Fruit fly (Drosophila melanogaster) whole organism, embryonic: ENCODE results near the gene CG15019.

Experiments
- Bgb ChIP-seq: fragments of 200-800 bp; sonication (Bioruptor generic); IDR thresholded peaks from 2 replicates; pipeline ENCODE4 v1.3.6; 2022; ENCODE audit warnings: missing biosample characterization, missing genetic modification characterization; ENCODE audit not compliant: partially characterized antibody
- CG10959 ChIP-seq: fragments of 200-800 bp; sonication (Bioruptor generic); IDR thresholded peaks from 2 replicates; pipeline ENCODE4 v1.3.6; 2022; ENCODE audit warnings: missing biosample characterization, missing genetic modification characterization
- CG11504 ChIP-seq: fragments of 200-800 bp; sonication (Bioruptor generic); optimal IDR thresholded peaks from 3 replicates; lab custom pipeline; 2019; ENCODE audit warnings: missing biosample characterization, mild to moderate bottlenecking, missing genetic modification characterization, moderate library complexity
- CG11695 ChIP-seq: fragments of 200-800 bp; sonication (Bioruptor generic); IDR thresholded peaks from 3 replicates; pipeline ENCODE4 v1.3.6; 2022; ENCODE audit warnings: missing biosample characterization, missing genetic modification characterization
- CG11696 ChIP-seq: fragments of 200-800 bp; sonication (Bioruptor generic); IDR thresholded peaks from 2 replicates; pipeline ENCODE4 v1.3.6; 2022; ENCODE audit warnings: missing biosample characterization, missing genetic modification characterization
- CG11723 ChIP-seq: fragments of 200-800 bp; sonication (Bioruptor generic); optimal IDR thresholded peaks from 2 replicates; lab custom pipeline; 2017; ENCODE audit warnings: missing biosample characterization, mild to moderate bottlenecking, missing genetic modification characterization
- CG14050 ChIP-seq: fragments of 200-800 bp; sonication (Bioruptor generic); IDR thresholded peaks from 3 replicates; pipeline ENCODE4 v1.3.6; 2022; ENCODE audit warnings: missing biosample characterization, missing genetic modification characterization
- CG14710 ChIP-seq: fragments of 200-800 bp; sonication (Bioruptor generic); optimal IDR thresholded peaks from 3 replicates; lab custom pipeline; 2019; ENCODE audit warnings: missing biosample characterization, mild to moderate bottlenecking, missing genetic modification characterization, moderate library complexity
- CG14965 ChIP-seq: fragments of 200-800 bp; sonication (Bioruptor generic); optimal IDR thresholded peaks from 2 replicates; lab custom pipeline; 2016; ENCODE audit warnings: missing biosample characterization, missing genetic modification characterization, borderline replicate concordance
- CG17359 ChIP-seq: fragments of 200-800 bp; sonication (Bioruptor generic); optimal IDR thresholded peaks from 3 replicates; lab custom pipeline; 2018; ENCODE audit warnings: missing biosample characterization, mild to moderate bottlenecking, missing genetic modification characterization, moderate library complexity
- CG17361 ChIP-seq: fragments of 200-800 bp; sonication (Bioruptor generic); IDR thresholded peaks from 3 replicates; pipeline ENCODE4 v1.3.6; 2022; ENCODE audit warnings: missing biosample characterization, missing genetic modification characterization
- CG18262 ChIP-seq: fragments of 200-800 bp; optimal IDR thresholded peaks from 3 replicates; lab custom pipeline; 2019; ENCODE audit warnings: missing biosample characterization, mild to moderate bottlenecking, missing genetic modification characterization, moderate library complexity
- CG2199 ChIP-seq: fragments of 200-800 bp; sonication (Bioruptor generic); IDR thresholded peaks from 3 replicates; pipeline ENCODE4 v1.3.6; 2022; ENCODE audit warnings: missing biosample characterization, missing genetic modification characterization
- CG2712 ChIP-seq: fragments of 200-800 bp; optimal IDR thresholded peaks from 3 replicates; lab custom pipeline; 2019; ENCODE audit warnings: missing biosample characterization, mild to moderate bottlenecking, missing genetic modification characterization, moderate library complexity
- CG32532 ChIP-seq: fragments of 200-800 bp; sonication (Bioruptor generic); IDR thresholded peaks from 2 replicates; pipeline ENCODE4 v1.3.6; 2022; ENCODE audit warnings: missing biosample characterization, missing genetic modification characterization
- CG34376 ChIP-seq: fragments of 200-800 bp; sonication (Bioruptor generic); optimal IDR thresholded peaks from 2 replicates; lab custom pipeline; 2018; ENCODE audit warnings: missing biosample characterization, mild to moderate bottlenecking, missing genetic modification characterization
- CG3726 ChIP-seq: fragments of 200-800 bp; sonication (Bioruptor generic); IDR thresholded peaks from 3 replicates; pipeline ENCODE4, ENCODE4 v1.3.6; 2022; ENCODE audit warnings: missing biosample characterization, missing genetic modification characterization
- CG4404 ChIP-seq: fragments of 200-800 bp; sonication (Bioruptor generic); IDR thresholded peaks from 2 replicates; pipeline ENCODE4 v1.3.6; 2022; ENCODE audit warnings: missing biosample characterization, missing genetic modification characterization
- CG5180 ChIP-seq: fragments of 200-800 bp; sonication (Bioruptor generic); optimal IDR thresholded peaks from 3 replicates; lab custom pipeline; 2017; ENCODE audit warnings: missing biosample characterization, missing genetic modification characterization, mild to moderate bottlenecking, moderate library complexity, missing genetic modification reagents
- CG6272 ChIP-seq: fragments of 200-800 bp; sonication (Bioruptor generic); IDR thresholded peaks from 2 replicates; pipeline ENCODE4 v1.3.6; 2022; ENCODE audit warnings: missing biosample characterization, missing genetic modification characterization
- CG7963 ChIP-seq: fragments of 200-800 bp; sonication (Bioruptor generic); IDR thresholded peaks from 3 replicates; pipeline ENCODE4 v1.3.6; 2022; ENCODE audit warnings: missing biosample characterization, missing genetic modification characterization; ENCODE audit not compliant: partially characterized antibody
- CG7987 ChIP-seq: fragments of 200-800 bp; sonication (Bioruptor generic); optimal IDR thresholded peaks from 2 replicates; lab custom pipeline; 2018; ENCODE audit warnings: missing biosample characterization, mild to moderate bottlenecking, missing genetic modification characterization, moderate library complexity
- CG8388 ChIP-seq: fragments of 200-800 bp; sonication (Bioruptor generic); optimal IDR thresholded peaks from 2 replicates; lab custom pipeline; 2019; ENCODE audit warnings: missing biosample characterization, mild to moderate bottlenecking, missing genetic modification characterization, moderate library complexity
- Dip2 ChIP-seq: fragments of 200-800 bp; sonication (Bioruptor generic); IDR thresholded peaks from 2 replicates; pipeline ENCODE4 v1.3.6; 2022; ENCODE audit warnings: missing biosample characterization, missing genetic modification characterization
- Drgx ChIP-seq: fragments of 200-800 bp; sonication (Bioruptor generic); IDR thresholded peaks from 2 replicates; pipeline ENCODE4 v1.3.6; 2022; ENCODE audit warnings: missing biosample characterization, missing genetic modification characterization
- H2.0 ChIP-seq: fragments of 200-800 bp; sonication (Bioruptor generic); IDR thresholded peaks from 2 replicates; pipeline ENCODE4 v1.3.6; 2022; ENCODE audit warnings: missing biosample characterization, missing genetic modification characterization
- NC2β ChIP-seq: fragments of 200-800 bp; sonication (Bioruptor generic); optimal IDR thresholded peaks from 2 replicates; lab custom pipeline; 2016; ENCODE audit warnings: missing biosample characterization, missing genetic modification characterization
- Oli ChIP-seq: fragments of 200-800 bp; sonication (Bioruptor generic); optimal IDR thresholded peaks from 2 replicates; lab custom pipeline; 2018; ENCODE audit warnings: missing biosample characterization, mild to moderate bottlenecking, missing genetic modification characterization, moderate library complexity
- Pdp1 ChIP-seq, 2 experiments: fragments of 200-800 bp; sonication (Bioruptor generic); optimal IDR thresholded peaks; 3 replicates each; lab custom pipeline; 2016; ENCODE audit warnings: missing biosample characterization in 2 of 2, missing genetic modification characterization in 2 of 2, mild to moderate bottlenecking in 1 of 2, moderate library complexity in 1 of 2
- Spps ChIP-seq: fragments of 200-800 bp; sonication (Bioruptor generic); optimal IDR thresholded peaks from 2 replicates; lab custom pipeline; 2018; ENCODE audit warnings: missing biosample characterization, mild to moderate bottlenecking, missing genetic modification characterization
- Stat92E ChIP-seq, 3 experiments: fragments of >200 bp in 2 of 3; fragments of 200-800 bp in 1 of 3; sonication (Bioruptor generic) in 1 of 3; optimal IDR thresholded peaks; 2 replicates each; lab custom pipeline; 2017 to 2019; ENCODE audit warnings: missing biosample characterization in 3 of 3, missing genetic modification characterization in 3 of 3, mild to moderate bottlenecking in 1 of 3, moderate library complexity in 1 of 3
- Usf ChIP-seq: fragments of 200-800 bp; sonication (Bioruptor generic); optimal IDR thresholded peaks from 2 replicates; lab custom pipeline; 2017; ENCODE audit warnings: missing genotype, missing biosample characterization, missing genetic modification characterization
- abd-A ChIP-seq: fragments of 200-800 bp; sonication (Bioruptor generic); optimal IDR thresholded peaks from 3 replicates; lab custom pipeline; 2019; ENCODE audit warnings: missing biosample characterization, mild to moderate bottlenecking, missing genetic modification characterization, moderate library complexity
- ato ChIP-seq: fragments of 200-800 bp; sonication (Bioruptor generic); IDR thresholded peaks from 2 replicates; pipeline ENCODE4 v1.3.6; 2022; ENCODE audit warnings: missing biosample characterization, missing genetic modification characterization; ENCODE audit not compliant: partially characterized antibody
- ci ChIP-seq: fragments of 200-800 bp; sonication (Bioruptor generic); IDR thresholded peaks from 3 replicates; pipeline ENCODE4 v1.3.6; 2022; ENCODE audit warnings: missing biosample characterization, missing genetic modification characterization
- crol ChIP-seq: fragments of 200-800 bp; sonication (Bioruptor generic); IDR thresholded peaks from 2 replicates; pipeline ENCODE4 v1.3.6; 2022; ENCODE audit warnings: missing biosample characterization, missing genetic modification characterization
- dati ChIP-seq: fragments of 200-800 bp; sonication (Bioruptor generic); IDR thresholded peaks from 2 replicates; pipeline ENCODE4 v1.3.6; 2022; ENCODE audit warnings: missing biosample characterization, missing genetic modification characterization
- fu2 ChIP-seq: fragments of 200-800 bp; sonication (Bioruptor generic); optimal IDR thresholded peaks from 2 replicates; lab custom pipeline; 2016; ENCODE audit warnings: missing biosample characterization, missing genetic modification characterization
- gce ChIP-seq: fragments of 200-800 bp; sonication (Bioruptor generic); IDR thresholded peaks from 3 replicates; pipeline ENCODE4 v1.3.6; 2022; ENCODE audit warnings: missing biosample characterization, missing genetic modification characterization
- h ChIP-seq: fragments of >200 bp; optimal IDR thresholded peaks from 2 replicates; lab custom pipeline; 2017
- lmd ChIP-seq: fragments of 200-800 bp; sonication (Bioruptor generic); IDR thresholded peaks from 2 replicates; pipeline ENCODE4 v1.3.6; 2022; ENCODE audit warnings: missing biosample characterization, missing genetic modification characterization
- maf-S ChIP-seq: fragments of 200-800 bp; sonication (Bioruptor generic); optimal IDR thresholded peaks from 2 replicates; lab custom pipeline; 2016; ENCODE audit warnings: missing biosample characterization, missing genetic modification characterization
- nerfin-2 ChIP-seq: fragments of 200-800 bp; sonication (Bioruptor generic); IDR thresholded peaks from 2 replicates; pipeline ENCODE4 v1.3.6; 2022; ENCODE audit warnings: missing biosample characterization, missing genetic modification characterization; ENCODE audit not compliant: partially characterized antibody
- prd ChIP-seq, 3 experiments: fragments of >200 bp in 2 of 3; fragments of 200-800 bp in 1 of 3; sonication (Bioruptor generic) in 1 of 3; optimal IDR thresholded peaks in 2 of 3; IDR thresholded peaks in 1 of 3; 2 replicates in 2 of 3; 3 replicates in 1 of 3; pipeline versions ENCODE4 v1.3.6 to Lab custom; 2017 to 2022; ENCODE audit warnings: missing biosample characterization in 1 of 3, missing genetic modification characterization in 1 of 3
- seq ChIP-seq: fragments of 200-800 bp; sonication (Bioruptor generic); IDR thresholded peaks from 2 replicates; pipeline ENCODE4 v1.3.6; 2022; ENCODE audit warnings: missing biosample characterization, missing genetic modification characterization
- sr ChIP-seq: fragments of 200-800 bp; sonication (Bioruptor generic); IDR thresholded peaks from 3 replicates; pipeline ENCODE4 v1.3.6; 2022; ENCODE audit warnings: missing biosample characterization, missing genetic modification characterization
- ttk ChIP-seq: fragments of 200-800 bp; sonication (Bioruptor generic); IDR thresholded peaks from 2 replicates; pipeline ENCODE4 v2.1.2; 2022; ENCODE audit warnings: missing biosample characterization, missing genetic modification characterization
- vvl ChIP-seq: fragments of 200-800 bp; sonication (Bioruptor generic); IDR thresholded peaks from 2 replicates; pipeline ENCODE4 v1.3.6; 2022; ENCODE audit warnings: missing biosample characterization, missing genetic modification characterization
- z ChIP-seq: fragments of 200-800 bp; sonication (Bioruptor generic); IDR thresholded peaks from 3 replicates; pipeline ENCODE4 v1.3.6; 2022; ENCODE audit warnings: missing biosample characterization, missing genetic modification characterization

The CG15019 gene

dm6 chr3L:4383543-4384325, 22.1 kb downstream of the CG15019 start (continued):
- 0 out of 3 replicates have a peak, but pooled peaks have one; percentile 27 for TF ChIP-seq gce (GFP tag; lab: Robert Waterston, UW)
- peak; percentile 18; the same call in 1 of the 2 replicates for TF ChIP-seq CG11696 (GFP tag; lab: Robert Waterston, UW)
- TF ChIP-seq Dip2 (GFP tag; lab: Robert Waterston, UW): 0 out of 2 replicates have a peak, but pooled peaks have one; percentile 7
- peak; percentile 55 for TF ChIP-seq CG6272
- TF ChIP-seq CG3726 (GFP tag; lab: Robert Waterston, UW): no peak
- no peak for TF ChIP-seq maf-S (GFP tag; lab: Kevin White, UChicago)
- TF ChIP-seq CG5180: peak; percentile 98
- TF ChIP-seq dati (GFP tag; lab: Robert Waterston, UW): no peak
- TF ChIP-seq crol (GFP tag; lab: Robert Waterston, UW): peak; percentile 66
- TF ChIP-seq CG7987 (GFP tag; lab: Kevin White, UChicago): no peak
- no peak for TF ChIP-seq CG11695
- 0 out of 3 replicates have a peak, but pooled peaks have one; percentile 27 for TF ChIP-seq ci (GFP tag; lab: Robert Waterston, UW)
- TF ChIP-seq seq (GFP tag; lab: Robert Waterston, UW): no peak
- 0 out of 3 replicates have a peak, but pooled peaks have one; percentile 57 for TF ChIP-seq CG2199 (GFP tag; lab: Robert Waterston, UW)
- TF ChIP-seq CG34376: no peak
- 0 out of 2 replicates have a peak, but pooled peaks have one; percentile 25 for TF ChIP-seq Drgx (GFP tag; lab: Robert Waterston, UW)
- TF ChIP-seq Stat92E (GFP tag; optimal IDR thresholded peaks at IDR 0.05; lab: Kevin White, UChicago): peak in 1 of 3 experiments; percentile 5
- TF ChIP-seq CG4404 (GFP tag; lab: Robert Waterston, UW): 0 out of 2 replicates have a peak, but pooled peaks have one; percentile 30
- TF ChIP-seq CG17361 (GFP tag; lab: Robert Waterston, UW): peak; percentile 48; the same call in 2 of the 3 replicates
- TF ChIP-seq CG11504 (tag; lab: Kevin White, UChicago): peak; percentile 49
- no peak for TF ChIP-seq vvl
- 0 out of 2 replicates have a peak, but pooled peaks have one; percentile 31 for TF ChIP-seq Bgb (GFP tag; lab: Robert Waterston, UW)
- 0 out of 2 replicates have a peak, but pooled peaks have one; percentile 43 for TF ChIP-seq CG10959 (GFP tag; lab: Robert Waterston, UW)
- no peak for TF ChIP-seq Spps (tag; lab: Kevin White, UChicago)
- TF ChIP-seq prd (optimal IDR thresholded peaks at IDR 0.05; lab: Kevin White, UChicago): no peak
- 0 out of 3 replicates have a peak, but pooled peaks have one; percentile 7 for TF ChIP-seq prd (GFP tag; IDR thresholded peaks at IDR 0.05; lab: Robert Waterston, UW)
- TF ChIP-seq sr (GFP tag; lab: Robert Waterston, UW): peak; percentile 73
- TF ChIP-seq CG7963: 0 out of 3 replicates have a peak, but pooled peaks have one; percentile 21
- no peak for TF ChIP-seq Pdp1 (GFP tag; optimal IDR thresholded peaks at IDR 0.05; lab: Kevin White, UChicago)
- TF ChIP-seq ato (GFP tag; lab: Robert Waterston, UW): peak; percentile 43; the same call in 1 of the 2 replicates
- no peak for TF ChIP-seq CG17359
- TF ChIP-seq h: no peak
- no peak for TF ChIP-seq abd-A (tag; lab: Kevin White, UChicago)
- TF ChIP-seq z (GFP tag; lab: Robert Waterston, UW): peak; percentile 49; the same call in 1 of the 3 replicates
- no peak for TF ChIP-seq ttk
- peak; percentile 32 for TF ChIP-seq CG14710 (tag; lab: Kevin White, UChicago)
- TF ChIP-seq CG11723: no peak
- TF ChIP-seq H2.0 (GFP tag; lab: Robert Waterston, UW): no peak
- TF ChIP-seq CG2712 (tag; lab: Kevin White, UChicago): peak; percentile 14

DNA sequence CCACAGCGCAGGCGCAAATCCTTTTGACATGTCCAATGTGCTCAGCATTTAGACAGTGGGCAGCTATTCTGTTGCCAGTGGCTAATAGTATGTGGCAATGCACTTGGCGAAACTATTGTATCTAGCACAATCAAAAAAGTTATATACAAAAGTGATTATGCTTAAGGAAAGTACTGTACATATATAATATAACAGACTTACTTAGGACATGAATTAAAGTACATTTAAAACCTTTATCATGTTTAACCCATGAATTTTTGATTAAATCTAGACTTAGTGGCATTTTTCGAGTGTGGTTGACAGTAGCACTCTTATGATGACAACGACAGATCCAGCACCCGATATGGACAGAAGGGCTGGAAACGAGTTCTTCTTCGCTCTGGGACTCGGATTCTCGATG, 22.8 kb downstream of the CG15019 start:
- no peak for TF ChIP-seq NC2β (GFP tag; lab: Kevin White, UChicago)
- peak; percentile 39 for TF ChIP-seq CG18262 (tag; lab: Kevin White, UChicago)
- TF ChIP-seq vvl: no peak
- TF ChIP-seq CG8388 (GFP tag; lab: Kevin White, UChicago): no peak
- TF ChIP-seq nerfin-2: no peak
- no peak for TF ChIP-seq Oli
- no peak for TF ChIP-seq CG32532 (GFP tag; lab: Robert Waterston, UW)
- no peak for TF ChIP-seq fu2
- no peak for TF ChIP-seq CG14965 (GFP tag; lab: Kevin White, UChicago)
- no peak for TF ChIP-seq Usf
- TF ChIP-seq CG14050 (GFP tag; lab: Robert Waterston, UW): no peak
- TF ChIP-seq lmd (GFP tag; lab: Robert Waterston, UW): no peak
